Worm (Caenorhabditis elegans): ENCODE results near the gene erd-2.1.

DNA sequence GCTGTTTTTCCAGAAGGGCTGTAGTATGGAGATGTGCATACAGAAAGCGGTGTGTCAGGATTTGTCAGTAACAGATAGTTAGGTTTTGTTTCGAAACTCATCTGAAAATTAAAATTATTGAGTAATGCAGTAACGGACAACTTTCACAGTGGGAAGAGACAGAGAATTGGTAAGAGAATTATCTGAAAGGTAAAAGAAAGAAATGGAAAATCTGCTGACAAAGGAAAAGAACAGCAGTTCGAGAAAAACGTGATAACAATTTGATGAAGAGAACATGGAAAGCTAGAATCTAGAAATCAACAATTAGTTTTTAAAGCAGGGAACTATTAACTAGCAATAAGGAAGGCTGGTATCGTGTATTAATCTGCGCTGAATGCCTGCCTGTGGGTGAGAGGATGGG lies 46.7 kb upstream of the erd-2.1 start, which contains the start of gene sex-1:
- TF ChIP-seq unc-62 (GFP tag; optimal IDR thresholded peaks at IDR 0.05) (no peak), nhr-12 (tag; optimal IDR thresholded peaks at IDR 0.05) (no peak), M03D4.4 (tag; optimal IDR thresholded peaks at IDR 0.05) (no peak), nhr-237 (tag; optimal IDR thresholded peaks at IDR 0.05) (no peak), lsy-2 (tag; optimal IDR thresholded peaks at IDR 0.05) (no peak), ceh-39 (tag; optimal IDR thresholded peaks at IDR 0.05) (no peak), nhr-76 (tag; optimal IDR thresholded peaks at IDR 0.05) (no peak), ceh-43 (GFP tag; optimal IDR thresholded peaks at IDR 0.05) (no peak), mls-2 (tag; optimal IDR thresholded peaks at IDR 0.05) (no peak), ztf-11 (tag; optimal IDR thresholded peaks at IDR 0.05) (no peak), nhr-28 (tag; optimal IDR thresholded peaks at IDR 0.05) (no peak)

All from whole organism, mixed stage, embryonic.